Worm (Caenorhabditis elegans) whole organism, L4 larva: ENCODE data around the gene Y105C5A.8.

Experiments
- ctbp-1 ChIP-seq: fragments of 200-800 bp; sonication (Bioruptor generic); IDR thresholded peaks from 2 replicates; pipeline ENCODE4 v1.3.6; 2022; ENCODE audit warnings: missing genetic modification reagents, missing genetic modification characterization, missing compliant biosample characterization
- dmd-6 ChIP-seq: fragments of 200-800 bp; sonication (Bioruptor generic); IDR thresholded peaks from 2 replicates; pipeline ENCODE4 v1.3.6; 2022; ENCODE audit warnings: missing genetic modification reagents, missing genetic modification characterization, missing compliant biosample characterization
- madf-9 ChIP-seq: fragments of 200-800 bp; sonication (Bioruptor generic); conservative IDR thresholded peaks from 2 replicates; pipeline ENCODE4 v1.3.6; 2022; ENCODE audit warnings: missing genetic modification reagents, missing genetic modification characterization, missing compliant biosample characterization
- mep-1 ChIP-seq: fragments of 150-350 bp; sonication (generic microtip); optimal IDR thresholded peaks from 3 replicates; lab custom pipeline; 2014; ENCODE audit warnings: missing biosample characterization, missing genetic modification characterization
- mes-2 ChIP-seq: sonication (generic microtip); optimal IDR thresholded peaks from 2 replicates; lab custom pipeline; 2016; ENCODE audit warnings: missing genotype, mild to moderate bottlenecking, missing genetic modification characterization, missing compliant biosample characterization; ENCODE audit not compliant: poor library complexity, severe bottlenecking
- mxl-3 ChIP-seq: fragments of 200-800 bp; sonication (Bioruptor generic); optimal IDR thresholded peaks from 2 replicates; lab custom pipeline; 2018; ENCODE audit warnings: mild to moderate bottlenecking, missing genetic modification characterization, missing compliant biosample characterization
- pha-4 ChIP-seq, 2 experiments: fragments of 150-350 bp in 1 of 2; fragments of 200-800 bp in 1 of 2; sonication (Bioruptor generic) in 1 of 2; IDR thresholded peaks in 1 of 2; optimal IDR thresholded peaks in 1 of 2; 2 replicates each; pipeline versions ENCODE4 v1.3.6 to Lab custom; 2014 to 2022; ENCODE audit warnings: missing genetic modification characterization in 2 of 2, missing genetic modification reagents in 2 of 2, missing biosample characterization in 1 of 2, missing compliant biosample characterization in 1 of 2
- pqm-1 ChIP-seq: sonication (generic microtip); optimal IDR thresholded peaks from 2 replicates; lab custom pipeline; 2017; ENCODE audit warnings: missing biosample characterization, missing genetic modification characterization
- tra-1 ChIP-seq: fragments of 200-800 bp; sonication (Bioruptor generic); IDR thresholded peaks from 2 replicates; pipeline ENCODE4 v1.3.6; 2022; ENCODE audit warnings: missing genetic modification reagents, missing genetic modification characterization, missing compliant biosample characterization
- zag-1 ChIP-seq: fragments of 150-350 bp; optimal IDR thresholded peaks from 2 replicates; lab custom pipeline; 2014; ENCODE audit warnings: missing biosample characterization, missing genetic modification characterization

The Y105C5A.8 gene

DNA sequence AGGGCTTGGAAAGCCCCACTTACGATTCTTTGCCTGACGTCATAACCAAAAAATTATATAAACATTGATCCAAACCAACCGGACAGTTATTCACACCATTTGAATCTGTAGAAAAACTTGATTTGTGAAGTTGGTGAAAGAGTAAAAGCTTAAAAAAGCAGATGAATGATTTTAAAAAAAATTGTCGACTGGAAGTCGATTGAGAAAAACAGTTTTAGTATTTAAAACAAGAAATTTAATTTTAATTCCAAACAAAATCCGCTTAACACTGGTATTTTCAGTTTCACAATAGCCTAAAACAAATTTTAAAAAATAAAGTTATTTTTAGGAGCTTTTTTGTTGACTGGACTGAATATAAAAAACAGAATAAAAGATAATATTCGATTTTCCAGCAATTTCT is 52.5 kb downstream of the Y105C5A.8 start, which contains the start of gene Y105C5A.1:
Gene Y105C5A.1, minus strand, starts transcription at position 101 of the 400 bp plus-strand sequence.
- no peak for TF ChIP-seq ctbp-1 (GFP tag; lab: Robert Waterston, UW)
- TF ChIP-seq mep-1 (tag; lab: Kevin White, UChicago) = no peak
- TF ChIP-seq tra-1 (GFP tag; lab: Robert Waterston, UW) = no peak
- TF ChIP-seq madf-9 = no peak
- TF ChIP-seq mes-2 = no peak
- TF ChIP-seq zag-1 (tag; lab: Kevin White, UChicago) = no peak
- TF ChIP-seq pqm-1 (tag; lab: Kevin White, UChicago) = no peak
- TF ChIP-seq dmd-6 = no peak
- no peak for TF ChIP-seq pha-4 (GFP tag; IDR thresholded peaks at IDR 0.05; lab: Robert Waterston, UW)
- no peak for TF ChIP-seq pha-4 (tag; optimal IDR thresholded peaks at IDR 0.05; lab: Kevin White, UChicago)
- no peak for TF ChIP-seq mxl-3
